Worm (Caenorhabditis elegans) whole organism, young adult: ENCODE measurements around the gene ceeh-2.

Experiments
- C06A6.2 ChIP-seq: fragments of 200-800 bp; sonication (Bioruptor generic); conservative IDR thresholded peaks from 2 replicates; pipeline ENCODE4 v1.3.6; 2022; ENCODE audit warnings: missing genetic modification characterization, missing compliant biosample characterization
- C17E4.6 ChIP-seq: fragments of 200-800 bp; sonication (Bioruptor generic); IDR thresholded peaks from 2 replicates; pipeline ENCODE4 v1.3.6; 2022; ENCODE audit warnings: missing genetic modification reagents, missing genetic modification characterization, missing compliant biosample characterization
- D2030.7 ChIP-seq: fragments of 200-800 bp; sonication (Bioruptor generic); IDR thresholded peaks from 2 replicates; pipeline ENCODE4 v1.3.6; 2022; ENCODE audit warnings: missing genetic modification reagents, missing genetic modification characterization, missing compliant biosample characterization
- F39B2.1 ChIP-seq: fragments of 200-800 bp; sonication (Bioruptor generic); IDR thresholded peaks from 2 replicates; pipeline ENCODE4 v1.3.6; 2022; ENCODE audit warnings: missing genetic modification reagents, missing genetic modification characterization, missing compliant biosample characterization
- F49E8.2 ChIP-seq: sonication (generic microtip); optimal IDR thresholded peaks from 3 replicates; lab custom pipeline; 2017; ENCODE audit warnings: missing genetic modification characterization, mild to moderate bottlenecking, missing compliant biosample characterization, antibody characterized with exemption, moderate library complexity; ENCODE audit not compliant: insufficient read depth
- F55B11.4 ChIP-seq: sonication (generic microtip); optimal IDR thresholded peaks from 2 replicates; lab custom pipeline; 2016; ENCODE audit warnings: missing compliant biosample characterization, missing genetic modification characterization, borderline replicate concordance; ENCODE audit not compliant: insufficient read depth
- T07F8.4 ChIP-seq: sonication (generic microtip); optimal IDR thresholded peaks from 2 replicates; lab custom pipeline; 2016; ENCODE audit warnings: mild to moderate bottlenecking, missing genetic modification characterization, moderate library complexity, missing compliant biosample characterization
- Y53G8AR.9 ChIP-seq: fragments of 200-800 bp; sonication (Bioruptor generic); conservative IDR thresholded peaks from 2 replicates; pipeline ENCODE4 v1.3.6; 2022; ENCODE audit warnings: missing genetic modification reagents, missing genetic modification characterization, missing compliant biosample characterization
- Y95B8A.8 ChIP-seq: fragments of 200-800 bp; sonication (Bioruptor generic); IDR thresholded peaks from 2 replicates; pipeline ENCODE4 v1.3.6; 2022; ENCODE audit warnings: missing genetic modification reagents, missing genetic modification characterization, missing compliant biosample characterization
- ama-1 ChIP-seq, 3 experiments: fragments of 150-350 bp in 1 of 3; sonication (generic microtip) in 2 of 3; optimal IDR thresholded peaks; 2 replicates each; lab custom pipeline; 2014 to 2018; ENCODE audit warnings: missing biosample characterization in 2 of 3, missing genetic modification characterization in 2 of 3, missing genetic modification reagents in 2 of 3
- aptf-2 ChIP-seq: fragments of 200-800 bp; sonication (Bioruptor generic); conservative IDR thresholded peaks from 2 replicates; pipeline ENCODE4 v1.3.6; 2022; ENCODE audit warnings: missing genetic modification reagents, missing genetic modification characterization, missing compliant biosample characterization
- attf-5 ChIP-seq: fragments of 200-800 bp; sonication (Bioruptor generic); optimal IDR thresholded peaks from 2 replicates; lab custom pipeline; 2018; ENCODE audit warnings: mild to moderate bottlenecking, missing genetic modification characterization, missing compliant biosample characterization
- attf-6 ChIP-seq: fragments of 200-800 bp; sonication (Bioruptor generic); IDR thresholded peaks from 2 replicates; pipeline ENCODE4 v1.3.6; 2022; ENCODE audit warnings: missing genetic modification reagents, missing genetic modification characterization, missing compliant biosample characterization
- bed-1 ChIP-seq: fragments of 200-800 bp; sonication (Bioruptor generic); IDR thresholded peaks from 2 replicates; pipeline ENCODE4 v1.3.6; 2022; ENCODE audit warnings: missing genetic modification reagents, missing genetic modification characterization, missing compliant biosample characterization
- ccch-3 ChIP-seq: fragments of 200-800 bp; sonication (Bioruptor generic); optimal IDR thresholded peaks from 2 replicates; lab custom pipeline; 2018; ENCODE audit warnings: mild to moderate bottlenecking, missing genetic modification characterization, missing compliant biosample characterization
- cebp-1 ChIP-seq, 2 experiments: fragments of 200-800 bp in 1 of 2; sonication (Bioruptor generic) in 1 of 2; sonication (generic microtip) in 1 of 2; IDR thresholded peaks in 1 of 2; optimal IDR thresholded peaks in 1 of 2; 2 replicates each; pipeline versions ENCODE4 v1.3.6 to Lab custom; 2017 to 2022; ENCODE audit warnings: missing compliant biosample characterization in 2 of 2, missing genetic modification characterization in 2 of 2, mild to moderate bottlenecking in 1 of 2, missing genetic modification reagents in 1 of 2, moderate library complexity in 1 of 2
- ceh-27 ChIP-seq: fragments of 200-800 bp; sonication (Bioruptor generic); optimal IDR thresholded peaks from 2 replicates; lab custom pipeline; 2018; ENCODE audit warnings: mild to moderate bottlenecking, missing genetic modification characterization, moderate library complexity, missing compliant biosample characterization
- ceh-58 ChIP-seq: fragments of 200-800 bp; sonication (Bioruptor generic); IDR thresholded peaks from 2 replicates; pipeline ENCODE4 v1.3.6; 2022; ENCODE audit warnings: missing genetic modification characterization, missing compliant biosample characterization
- ceh-91 ChIP-seq: fragments of 200-800 bp; sonication (Bioruptor generic); IDR thresholded peaks from 2 replicates; pipeline ENCODE4 v1.3.6; 2022; ENCODE audit warnings: missing genetic modification reagents, missing genetic modification characterization, missing compliant biosample characterization
- die-1 ChIP-seq: sonication (generic microtip); optimal IDR thresholded peaks from 2 replicates; lab custom pipeline; 2016; ENCODE audit warnings: missing genotype, mild to moderate bottlenecking, missing genetic modification characterization, missing compliant biosample characterization
- dox-1 ChIP-seq: fragments of 200-800 bp; sonication (Bioruptor generic); IDR thresholded peaks from 2 replicates; pipeline ENCODE4 v1.3.6; 2022; ENCODE audit warnings: missing genetic modification reagents, missing genetic modification characterization, missing compliant biosample characterization
- dpl-1 ChIP-seq: fragments of 150-350 bp; optimal IDR thresholded peaks from 2 replicates; lab custom pipeline; 2014; ENCODE audit warnings: missing biosample characterization, missing genetic modification reagents, missing genetic modification characterization
- hmg-1.2 ChIP-seq: fragments of 200-800 bp; sonication (Bioruptor generic); IDR thresholded peaks from 2 replicates; pipeline ENCODE4 v1.3.6; 2022; ENCODE audit warnings: missing genetic modification reagents, missing genetic modification characterization, missing compliant biosample characterization
- let-526 ChIP-seq: fragments of 200-800 bp; sonication (Bioruptor generic); IDR thresholded peaks from 2 replicates; pipeline ENCODE4 v1.3.6; 2022; ENCODE audit warnings: missing genetic modification reagents, missing genetic modification characterization, missing compliant biosample characterization
- lin-40 ChIP-seq: sonication (generic microtip); optimal IDR thresholded peaks from 2 replicates; lab custom pipeline; 2016; ENCODE audit warnings: missing genetic modification characterization, mild to moderate bottlenecking, missing compliant biosample characterization, missing genotype, missing genetic modification reagents
- lsl-1 ChIP-seq: fragments of 200-800 bp; sonication (Bioruptor generic); optimal IDR thresholded peaks from 2 replicates; lab custom pipeline; 2018; ENCODE audit warnings: mild to moderate bottlenecking, missing genetic modification characterization, moderate library complexity, missing compliant biosample characterization
- madf-10 ChIP-seq: sonication (generic microtip); optimal IDR thresholded peaks from 2 replicates; lab custom pipeline; 2016; ENCODE audit warnings: mild to moderate bottlenecking, missing genetic modification characterization, missing compliant biosample characterization
- madf-6 ChIP-seq: fragments of 200-800 bp; sonication (Bioruptor generic); IDR thresholded peaks from 2 replicates; pipeline ENCODE4 v1.3.6; 2022; ENCODE audit warnings: missing genetic modification reagents, missing genetic modification characterization, missing compliant biosample characterization
- madf-8 ChIP-seq: fragments of 200-800 bp; sonication (Bioruptor generic); conservative IDR thresholded peaks from 2 replicates; pipeline ENCODE4 v1.3.6; 2022; ENCODE audit warnings: missing genetic modification reagents, missing genetic modification characterization, missing compliant biosample characterization
- mcd-1 ChIP-seq: fragments of 200-800 bp; sonication (Bioruptor generic); IDR thresholded peaks from 2 replicates; pipeline ENCODE4 v1.3.6; 2022; ENCODE audit warnings: missing genetic modification reagents, missing genetic modification characterization, missing compliant biosample characterization
- mes-4 ChIP-seq: sonication (generic microtip); optimal IDR thresholded peaks from 2 replicates; lab custom pipeline; 2016; ENCODE audit warnings: missing genotype, missing genetic modification characterization, missing compliant biosample characterization
- nfyb-1 ChIP-seq: fragments of 200-800 bp; sonication (Bioruptor generic); IDR thresholded peaks from 2 replicates; pipeline ENCODE4 v1.3.6; 2022; ENCODE audit warnings: missing genetic modification reagents, missing genetic modification characterization, missing compliant biosample characterization
- nhr-80 ChIP-seq: sonication (generic microtip); optimal IDR thresholded peaks from 2 replicates; lab custom pipeline; 2016; ENCODE audit warnings: missing genetic modification characterization, missing compliant biosample characterization
- pbrm-1 ChIP-seq: fragments of 200-800 bp; sonication (Bioruptor generic); IDR thresholded peaks from 2 replicates; pipeline ENCODE4 v1.3.6; 2022; ENCODE audit warnings: missing genetic modification reagents, missing genetic modification characterization, missing compliant biosample characterization
- rec-8 ChIP-seq, 2 experiments: sonication (generic microtip); optimal IDR thresholded peaks; 2 replicates each; lab custom pipeline; 2016; ENCODE audit warnings: mild to moderate bottlenecking in 2 of 2, missing genetic modification characterization in 2 of 2, missing genetic modification reagents in 2 of 2, missing genotype in 2 of 2, missing biosample characterization in 1 of 2, missing compliant biosample characterization in 1 of 2, moderate library complexity in 1 of 2
- rpc-1 ChIP-seq, 2 experiments: fragments of 150-350 bp in 1 of 2; sonication (generic microtip) in 1 of 2; optimal IDR thresholded peaks; 2 replicates each; lab custom pipeline; 2014 to 2018; ENCODE audit warnings: missing biosample characterization in 1 of 2, missing genetic modification characterization in 1 of 2, missing genetic modification reagents in 1 of 2, missing genotype in 1 of 2
- snpc-3.4 ChIP-seq: sonication (generic microtip); optimal IDR thresholded peaks from 2 replicates; lab custom pipeline; 2017; ENCODE audit warnings: missing genetic modification characterization, mild to moderate bottlenecking, missing compliant biosample characterization, antibody characterized with exemption, moderate library complexity, missing genotype, missing genetic modification reagents
- snpc-4 ChIP-seq, 5 experiments: fragments of 150-350 bp in 1 of 5; sonication (generic microtip) in 4 of 5; optimal IDR thresholded peaks; 2 replicates each; lab custom pipeline; 2014 to 2018; ENCODE audit warnings: missing genetic modification characterization in 5 of 5, missing biosample characterization in 3 of 5, antibody characterized with exemption in 2 of 5, mild to moderate bottlenecking in 2 of 5, missing compliant biosample characterization in 2 of 5, missing genotype in 2 of 5, moderate library complexity in 2 of 5, missing genetic modification reagents in 1 of 5
- tlf-1 ChIP-seq: fragments of 200-800 bp; sonication (Bioruptor generic); optimal IDR thresholded peaks from 2 replicates; lab custom pipeline; 2018; ENCODE audit warnings: mild to moderate bottlenecking, missing genetic modification characterization, missing compliant biosample characterization
- xnd-1 ChIP-seq: sonication (generic microtip); optimal IDR thresholded peaks from 2 replicates; lab custom pipeline; 2016; ENCODE audit warnings: missing genotype, missing genetic modification reagents, missing genetic modification characterization, missing compliant biosample characterization
- zim-3 ChIP-seq: sonication (generic microtip); optimal IDR thresholded peaks from 2 replicates; lab custom pipeline; 2017; ENCODE audit warnings: mild to moderate bottlenecking, missing genetic modification characterization, moderate library complexity, missing compliant biosample characterization
- ztf-22 ChIP-seq: fragments of 200-800 bp; sonication (Bioruptor generic); optimal IDR thresholded peaks from 2 replicates; lab custom pipeline; 2018; ENCODE audit warnings: mild to moderate bottlenecking, missing genetic modification characterization, moderate library complexity, missing compliant biosample characterization
- ztf-25 ChIP-seq: fragments of 200-800 bp; sonication (Bioruptor generic); IDR thresholded peaks from 2 replicates; pipeline ENCODE4 v1.3.6; 2022; ENCODE audit warnings: missing genetic modification reagents, missing genetic modification characterization, missing compliant biosample characterization
- ztf-28 ChIP-seq: fragments of 200-800 bp; sonication (Bioruptor generic); IDR thresholded peaks from 2 replicates; pipeline ENCODE4 v1.3.6; 2022; ENCODE audit warnings: missing genetic modification reagents, missing genetic modification characterization, missing compliant biosample characterization
- ztf-3 ChIP-seq: fragments of 200-800 bp; sonication (Bioruptor generic); optimal IDR thresholded peaks from 2 replicates; lab custom pipeline; 2018; ENCODE audit warnings: mild to moderate bottlenecking, missing genetic modification characterization, missing compliant biosample characterization

The ceeh-2 gene

ce11 chrV:10361830-10362397 lies 4.2 kb upstream of the ceeh-2 start, which contains the start of gene cash-1 (continued):
- TF ChIP-seq dox-1 (GFP tag; lab: Robert Waterston, UW): peak; percentile 88
- TF ChIP-seq F55B11.4 (tag; lab: Kevin White, UChicago): no peak
- TF ChIP-seq ztf-3: no peak
- TF ChIP-seq F49E8.2: peak; percentile 51
- TF ChIP-seq aptf-2: no peak
- TF ChIP-seq lin-40 (tag; lab: Kevin White, UChicago): peak; percentile 41
- no peak for TF ChIP-seq F39B2.1 (GFP tag; lab: Robert Waterston, UW)
- no peak for TF ChIP-seq ztf-22
- TF ChIP-seq Y95B8A.8 (GFP tag; lab: Robert Waterston, UW): peak; percentile 56; the same call in 1 of the 2 replicates
- TF ChIP-seq nhr-80 (tag; lab: Kevin White, UChicago): peak; percentile 88
- peak; percentile 71 for TF ChIP-seq madf-8 (GFP tag; lab: Robert Waterston, UW)
- TF ChIP-seq madf-6 (GFP tag; lab: Robert Waterston, UW): peak; percentile 85
- TF ChIP-seq ceh-58 (GFP tag; lab: Robert Waterston, UW): no peak
- peak; percentile 68 for TF ChIP-seq D2030.7 (GFP tag; lab: Robert Waterston, UW)
- peak; percentile 37; the same call in 1 of the 2 replicates for TF ChIP-seq pbrm-1 (GFP tag; lab: Robert Waterston, UW)
- peak; percentile 41; the same call in 1 of the 2 replicates for TF ChIP-seq nfyb-1 (GFP tag; lab: Robert Waterston, UW)
- peak; percentile 88 for TF ChIP-seq attf-5
- 0 out of 2 replicates have a peak, but pooled peaks have one; percentile 55 for TF ChIP-seq let-526 (GFP tag; lab: Robert Waterston, UW)
- TF ChIP-seq bed-1 (GFP tag; lab: Robert Waterston, UW): no peak
- peak; percentile 38; the same call in 1 of the 2 replicates for TF ChIP-seq attf-6 (GFP tag; lab: Robert Waterston, UW)
- peak; percentile 66 for TF ChIP-seq tlf-1 (GFP tag; lab: Kevin White, UChicago)
- no peak for TF ChIP-seq snpc-4 (GFP tag; optimal IDR thresholded peaks at IDR 0.05; lab: Kevin White, UChicago)
- TF ChIP-seq snpc-4 (tag; optimal IDR thresholded peaks at IDR 0.05; lab: Kevin White, UChicago): peak in 3 of 4 experiments; percentile 43 to 64 (median 52)
- no peak for TF ChIP-seq C17E4.6
- TF ChIP-seq ceh-91: peak; percentile 66
- TF ChIP-seq madf-10 (tag; lab: Kevin White, UChicago): peak; percentile 17
- TF ChIP-seq rpc-1 (optimal IDR thresholded peaks at IDR 0.05; lab: Kevin White, UChicago): no peak
- TF ChIP-seq rpc-1 (tag; optimal IDR thresholded peaks at IDR 0.05; lab: Kevin White, UChicago): no peak
- TF ChIP-seq ztf-25 (GFP tag; lab: Robert Waterston, UW): 0 out of 2 replicates have a peak, but pooled peaks have one; percentile 36
- TF ChIP-seq ztf-28: no peak
- peak; percentile 20 for TF ChIP-seq snpc-3.4 (tag; lab: Kevin White, UChicago)
- no peak for TF ChIP-seq rec-8 (tag; optimal IDR thresholded peaks at IDR 0.05; lab: Kevin White, UChicago)
- TF ChIP-seq mcd-1 (GFP tag; lab: Robert Waterston, UW): peak; percentile 86
- TF ChIP-seq ama-1 (optimal IDR thresholded peaks at IDR 0.05; lab: Kevin White, UChicago): peak; percentile 36
- TF ChIP-seq ama-1 (GFP tag; optimal IDR thresholded peaks at IDR 0.05; lab: Kevin White, UChicago): no peak
- peak; percentile 52; the same call in 1 of the 2 replicates for TF ChIP-seq hmg-1.2 (GFP tag; lab: Robert Waterston, UW)
- TF ChIP-seq C06A6.2 (GFP tag; lab: Robert Waterston, UW): no peak
- TF ChIP-seq ccch-3: no peak
- TF ChIP-seq Y53G8AR.9 (GFP tag; lab: Robert Waterston, UW): no peak
- TF ChIP-seq mes-4 (tag; lab: Kevin White, UChicago): no peak
- peak; percentile 45; the same call in 1 of the 2 replicates for TF ChIP-seq cebp-1 (GFP tag; IDR thresholded peaks at IDR 0.05; lab: Robert Waterston, UW)
- TF ChIP-seq cebp-1 (tag; optimal IDR thresholded peaks at IDR 0.05; lab: Kevin White, UChicago): peak; percentile 58
- TF ChIP-seq die-1 (tag; lab: Kevin White, UChicago): no peak
- no peak for TF ChIP-seq zim-3 (tag; lab: Kevin White, UChicago)
- peak; percentile 43 for TF ChIP-seq xnd-1 (tag; lab: Kevin White, UChicago)
- peak; percentile 50 for TF ChIP-seq ceh-27 (GFP tag; lab: Kevin White, UChicago)
- TF ChIP-seq T07F8.4: no peak
- peak; percentile 69 for TF ChIP-seq lsl-1 (GFP tag; lab: Kevin White, UChicago)
- TF ChIP-seq dpl-1 (GFP tag; lab: Kevin White, UChicago): peak; percentile 68
